Fruit fly (Drosophila melanogaster) whole organism, embryonic: ENCODE measurements around the gene Dfd.
A peak's percentile ranks its signal among the peaks of the same experiment; 100 is the strongest.

Experiments
- B-H1 ChIP-seq: fragments of 200-800 bp; sonication (Bioruptor generic); IDR thresholded peaks from 3 replicates; pipeline ENCODE4 v1.3.6; 2022; ENCODE audit warnings: missing biosample characterization, missing genetic modification characterization
- B-H2 ChIP-seq: fragments of 200-800 bp; sonication (Bioruptor generic); optimal IDR thresholded peaks from 2 replicates; lab custom pipeline; 2018; ENCODE audit warnings: missing biosample characterization, mild to moderate bottlenecking, missing genetic modification characterization
- BEAF-32 ChIP-seq: fragments of 200-800 bp; sonication (Bioruptor generic); optimal IDR thresholded peaks from 3 replicates; lab custom pipeline; 2017; ENCODE audit warnings: missing biosample characterization, missing genetic modification characterization, mild to moderate bottlenecking, moderate library complexity, missing genetic modification reagents
- CG11247 ChIP-seq: fragments of 200-800 bp; sonication (Bioruptor generic); IDR thresholded peaks from 2 replicates; pipeline ENCODE4 v1.3.6; 2022; ENCODE audit warnings: missing biosample characterization, missing genetic modification characterization
- CG12299 ChIP-seq: fragments of 200-800 bp; sonication (Bioruptor generic); optimal IDR thresholded peaks from 2 replicates; lab custom pipeline; 2018; ENCODE audit warnings: missing biosample characterization, mild to moderate bottlenecking, missing genetic modification characterization
- CG13296 ChIP-seq: fragments of 200-800 bp; sonication (Bioruptor generic); optimal IDR thresholded peaks from 3 replicates; lab custom pipeline; 2018; ENCODE audit warnings: missing biosample characterization, mild to moderate bottlenecking, missing genetic modification characterization
- CG14050 ChIP-seq: fragments of 200-800 bp; sonication (Bioruptor generic); IDR thresholded peaks from 3 replicates; pipeline ENCODE4 v1.3.6; 2022; ENCODE audit warnings: missing biosample characterization, missing genetic modification characterization
- CG15601 ChIP-seq: fragments of 200-800 bp; sonication (Bioruptor generic); optimal IDR thresholded peaks from 3 replicates; lab custom pipeline; 2019; ENCODE audit warnings: missing biosample characterization, mild to moderate bottlenecking, missing genetic modification characterization, moderate library complexity
- CG17359 ChIP-seq: fragments of 200-800 bp; sonication (Bioruptor generic); optimal IDR thresholded peaks from 3 replicates; lab custom pipeline; 2018; ENCODE audit warnings: missing biosample characterization, mild to moderate bottlenecking, missing genetic modification characterization, moderate library complexity
- CG2712 ChIP-seq: fragments of 200-800 bp; optimal IDR thresholded peaks from 3 replicates; lab custom pipeline; 2019; ENCODE audit warnings: missing biosample characterization, mild to moderate bottlenecking, missing genetic modification characterization, moderate library complexity
- CG4282 ChIP-seq: fragments of 200-800 bp; sonication (Bioruptor generic); optimal IDR thresholded peaks from 2 replicates; lab custom pipeline; 2016; ENCODE audit warnings: missing biosample characterization, missing genetic modification characterization
- CG6689 ChIP-seq: fragments of 200-800 bp; sonication (Bioruptor generic); IDR thresholded peaks from 2 replicates; pipeline ENCODE4 v1.3.6; 2022; ENCODE audit warnings: missing biosample characterization, missing genetic modification characterization
- CG6765 ChIP-seq: fragments of 200-800 bp; sonication (Bioruptor generic); optimal IDR thresholded peaks from 3 replicates; lab custom pipeline; 2017; ENCODE audit warnings: missing biosample characterization, mild to moderate bottlenecking, missing genetic modification characterization
- CG7556 ChIP-seq: fragments of 200-800 bp; sonication (Bioruptor generic); optimal IDR thresholded peaks from 2 replicates; lab custom pipeline; 2017; ENCODE audit warnings: missing biosample characterization, mild to moderate bottlenecking, missing genetic modification characterization
- CG7786 ChIP-seq: fragments of 200-800 bp; sonication (Bioruptor generic); optimal IDR thresholded peaks from 2 replicates; lab custom pipeline; 2016; ENCODE audit warnings: missing biosample characterization, missing genetic modification characterization
- CG8924 ChIP-seq: fragments of 200-800 bp; optimal IDR thresholded peaks from 3 replicates; lab custom pipeline; 2019; ENCODE audit warnings: missing biosample characterization, mild to moderate bottlenecking, missing genetic modification characterization, moderate library complexity
- CG9727 ChIP-seq: fragments of 200-800 bp; sonication (Bioruptor generic); optimal IDR thresholded peaks from 3 replicates; lab custom pipeline; 2017; ENCODE audit warnings: missing biosample characterization, mild to moderate bottlenecking, missing genetic modification characterization
- CkIIα-i1 ChIP-seq: fragments of 200-800 bp; sonication (Bioruptor generic); IDR thresholded peaks from 2 replicates; pipeline ENCODE4 v1.3.6; 2022; ENCODE audit warnings: missing biosample characterization, missing genetic modification characterization
- Dp ChIP-seq: fragments of 200-800 bp; sonication (Bioruptor generic); optimal IDR thresholded peaks from 2 replicates; lab custom pipeline; 2018; ENCODE audit warnings: missing biosample characterization, mild to moderate bottlenecking, missing genetic modification characterization, moderate library complexity
- E2f1 ChIP-seq: fragments of 200-800 bp; sonication (Bioruptor generic); IDR thresholded peaks from 2 replicates; pipeline ENCODE4 v1.3.6; 2022; ENCODE audit warnings: missing biosample characterization, missing genetic modification characterization
- Eip74EF ChIP-seq, 2 experiments: fragments of 200-800 bp in 1 of 2; fragments of >200 bp in 1 of 2; sonication (Bioruptor generic) in 1 of 2; optimal IDR thresholded peaks; 2 replicates each; lab custom pipeline; 2017 to 2019; ENCODE audit warnings: missing biosample characterization in 2 of 2, missing genetic modification characterization in 2 of 2, mild to moderate bottlenecking in 1 of 2, moderate library complexity in 1 of 2
- Fer2 ChIP-seq: fragments of 200-800 bp; sonication (Bioruptor generic); optimal IDR thresholded peaks from 2 replicates; lab custom pipeline; 2018; ENCODE audit warnings: missing biosample characterization, mild to moderate bottlenecking, missing genetic modification characterization, moderate library complexity
- H2.0 ChIP-seq: fragments of 200-800 bp; sonication (Bioruptor generic); IDR thresholded peaks from 2 replicates; pipeline ENCODE4 v1.3.6; 2022; ENCODE audit warnings: missing biosample characterization, missing genetic modification characterization
- HHEX ChIP-seq: fragments of 200-800 bp; sonication (Bioruptor generic); optimal IDR thresholded peaks from 3 replicates; lab custom pipeline; 2017; ENCODE audit warnings: missing biosample characterization, mild to moderate bottlenecking, missing genetic modification characterization, missing genetic modification reagents
- HLH54F ChIP-seq: fragments of 200-800 bp; sonication (Bioruptor generic); optimal IDR thresholded peaks from 3 replicates; lab custom pipeline; 2016; ENCODE audit warnings: missing biosample characterization, missing genetic modification characterization
- Lim3 ChIP-seq: fragments of 200-800 bp; sonication (Bioruptor generic); IDR thresholded peaks from 2 replicates; pipeline ENCODE4 v1.3.6; 2022; ENCODE audit warnings: missing biosample characterization, missing genetic modification characterization
- Mes4 ChIP-seq: fragments of 200-800 bp; sonication (Bioruptor generic); optimal IDR thresholded peaks from 2 replicates; lab custom pipeline; 2016; ENCODE audit warnings: missing biosample characterization, missing genetic modification characterization
- Opbp ChIP-seq: fragments of 200-800 bp; sonication (Bioruptor generic); IDR thresholded peaks from 3 replicates; pipeline ENCODE4 v1.3.6; 2022; ENCODE audit warnings: missing biosample characterization, missing genetic modification characterization; ENCODE audit not compliant: partially characterized antibody
- Sox100B ChIP-seq: fragments of 200-800 bp; sonication (Bioruptor generic); optimal IDR thresholded peaks from 3 replicates; lab custom pipeline; 2018; ENCODE audit warnings: missing biosample characterization, mild to moderate bottlenecking, missing genetic modification characterization
- Ssrp ChIP-seq: fragments of 200-800 bp; sonication (Bioruptor generic); optimal IDR thresholded peaks from 2 replicates; lab custom pipeline; 2018; ENCODE audit warnings: missing biosample characterization, mild to moderate bottlenecking, missing genetic modification characterization, moderate library complexity
- Tbp ChIP-seq: fragments of >200 bp; optimal IDR thresholded peaks from 2 replicates; lab custom pipeline; 2018; ENCODE audit warnings: missing biosample characterization, missing genetic modification characterization
- aop ChIP-seq: fragments of 200-800 bp; sonication (Bioruptor generic); IDR thresholded peaks from 2 replicates; pipeline ENCODE4 v1.3.6; 2022; ENCODE audit warnings: missing biosample characterization, missing genetic modification characterization
- crol ChIP-seq: fragments of 200-800 bp; sonication (Bioruptor generic); IDR thresholded peaks from 2 replicates; pipeline ENCODE4 v1.3.6; 2022; ENCODE audit warnings: missing biosample characterization, missing genetic modification characterization
- crp ChIP-seq, 2 experiments: fragments of 200-800 bp; sonication (Bioruptor generic); optimal IDR thresholded peaks; 2 replicates in 1 of 2; 3 replicates in 1 of 2; lab custom pipeline; 2017; ENCODE audit warnings: missing biosample characterization in 2 of 2, missing genetic modification characterization in 2 of 2, mild to moderate bottlenecking in 1 of 2, moderate library complexity in 1 of 2
- dysf ChIP-seq: fragments of 200-800 bp; sonication (Bioruptor generic); IDR thresholded peaks from 3 replicates; pipeline ENCODE4 v1.3.6; 2022; ENCODE audit warnings: missing biosample characterization, missing genetic modification characterization
- esg ChIP-seq: fragments of 200-800 bp; sonication (Bioruptor generic); conservative IDR thresholded peaks from 2 replicates; pipeline ENCODE4 v1.3.6; 2022; ENCODE audit warnings: missing biosample characterization, missing genetic modification characterization
- ewg ChIP-seq: fragments of 200-800 bp; sonication (Bioruptor generic); optimal IDR thresholded peaks from 3 replicates; lab custom pipeline; 2017; ENCODE audit warnings: mild to moderate bottlenecking, missing biosample characterization, missing genetic modification reagents, missing genetic modification characterization
- gsb ChIP-seq: fragments of 200-800 bp; sonication (Bioruptor generic); IDR thresholded peaks from 2 replicates; pipeline ENCODE4 v1.3.6; 2022; ENCODE audit warnings: missing biosample characterization, missing genetic modification characterization
- jumu ChIP-seq: fragments of 200-800 bp; sonication (Bioruptor generic); optimal IDR thresholded peaks from 3 replicates; lab custom pipeline; 2016; ENCODE audit warnings: missing biosample characterization, missing genetic modification characterization
- kah ChIP-seq: fragments of 200-800 bp; sonication (Bioruptor generic); optimal IDR thresholded peaks from 2 replicates; lab custom pipeline; 2018; ENCODE audit warnings: missing biosample characterization, mild to moderate bottlenecking, missing genetic modification characterization
- ken ChIP-seq: fragments of 200-800 bp; sonication (Bioruptor generic); IDR thresholded peaks from 3 replicates; pipeline ENCODE4 v1.3.6; 2022; ENCODE audit warnings: missing biosample characterization, missing genetic modification characterization
- klu ChIP-seq: fragments of 200-800 bp; sonication (Bioruptor generic); IDR thresholded peaks from 2 replicates; pipeline ENCODE4 v1.3.6; 2022; ENCODE audit warnings: missing biosample characterization, missing genetic modification characterization
- run ChIP-seq: fragments of 200-800 bp; sonication (Bioruptor generic); optimal IDR thresholded peaks from 3 replicates; lab custom pipeline; 2018; ENCODE audit warnings: missing biosample characterization, mild to moderate bottlenecking, missing genetic modification characterization
- slou ChIP-seq: fragments of 200-800 bp; sonication (Bioruptor generic); optimal IDR thresholded peaks from 3 replicates; lab custom pipeline; 2016; ENCODE audit warnings: missing biosample characterization, missing genetic modification characterization
- unpg ChIP-seq: fragments of 200-800 bp; sonication (Bioruptor generic); optimal IDR thresholded peaks from 3 replicates; lab custom pipeline; 2018; ENCODE audit warnings: missing biosample characterization, mild to moderate bottlenecking, missing genetic modification characterization, moderate library complexity
- zen2 ChIP-seq: fragments of 200-800 bp; sonication (Bioruptor generic); IDR thresholded peaks from 3 replicates; pipeline ENCODE4 v1.3.6; 2022; ENCODE audit warnings: missing biosample characterization, missing genetic modification characterization; ENCODE audit not compliant: partially characterized antibody
- zfh1 ChIP-seq: fragments of 200-800 bp; sonication (Bioruptor generic); IDR thresholded peaks from 3 replicates; pipeline ENCODE4 v1.3.6; 2022; ENCODE audit warnings: missing biosample characterization, missing genetic modification characterization

Dfd gene

DNA sequence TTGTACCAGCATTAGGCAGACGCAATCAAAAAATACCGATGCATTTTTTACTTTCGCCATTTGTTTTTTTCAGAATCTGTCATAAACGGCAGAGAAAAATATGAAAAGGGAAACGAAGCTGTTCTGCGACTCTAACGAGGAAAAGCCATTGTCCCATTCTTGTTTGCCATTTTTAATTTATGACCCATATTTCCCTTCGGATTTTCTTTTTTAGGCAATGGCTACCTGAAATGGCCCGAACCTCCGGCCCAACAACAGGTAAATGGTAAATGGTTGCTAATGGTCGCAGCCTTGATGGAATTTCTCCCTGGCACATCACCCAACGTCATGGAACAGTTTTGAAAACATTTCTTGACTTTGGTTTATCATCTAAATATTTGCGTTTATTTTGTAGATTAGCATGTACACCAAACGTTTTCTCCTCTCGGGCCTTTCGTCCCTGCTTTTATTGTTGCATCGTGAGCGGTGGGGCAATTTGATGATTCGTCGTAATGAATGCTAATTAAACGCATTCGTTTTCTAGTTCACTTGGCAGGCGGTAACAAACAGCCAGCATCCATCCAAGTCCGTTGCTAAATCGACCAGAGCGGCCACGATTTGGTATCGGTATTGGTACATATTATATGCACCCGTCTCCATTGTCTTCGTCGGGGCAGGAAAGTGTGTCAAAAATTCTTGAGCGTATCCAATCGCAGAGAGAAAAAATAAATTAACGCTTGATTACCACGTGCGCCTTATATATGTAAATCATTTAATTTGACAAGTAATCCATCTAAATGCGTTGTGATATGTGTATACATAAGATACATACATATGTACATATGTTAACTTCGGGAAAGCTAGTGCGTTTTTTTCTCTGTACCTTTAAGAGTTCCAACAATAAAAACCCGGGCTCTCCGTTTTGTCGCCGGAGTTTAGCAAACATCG, 26.6 kb downstream of the Dfd start (continued):
- TF ChIP-seq aop (GFP tag; lab: Robert Waterston, UW) (no peak), gsb (GFP tag; lab: Robert Waterston, UW) (peak; percentile 24; the same call in 1 of the 2 replicates), jumu (GFP tag; lab: Kevin White, UChicago) (peak; percentile 10), CG6765 (GFP tag; lab: Kevin White, UChicago) (no peak), Tbp (GFP tag; lab: Kevin White, UChicago) (no peak), BEAF-32 (GFP tag; lab: Kevin White, UChicago) (no peak), CG8924 (tag; lab: Kevin White, UChicago) (peak; percentile 63), CkIIα-i1 (GFP tag; lab: Robert Waterston, UW) (no peak), unpg (GFP tag; lab: Kevin White, UChicago) (peak; percentile 47), crp (GFP tag; optimal IDR thresholded peaks at IDR 0.05; lab: Kevin White, UChicago) (peak in 1 of 2 experiments; percentile 0), H2.0 (GFP tag; lab: Robert Waterston, UW) (peak; percentile 57), esg (GFP tag; lab: Robert Waterston, UW) (peak; percentile 45; the same call in 1 of the 2 replicates), Sox100B (GFP tag; lab: Kevin White, UChicago) (peak; percentile 35), Mes4 (GFP tag; lab: Kevin White, UChicago) (peak; percentile 52), CG14050 (peak; percentile 26; the same call in 2 of the 3 replicates), slou (GFP tag; lab: Kevin White, UChicago) (no peak), CG6689 (GFP tag; lab: Robert Waterston, UW) (peak; percentile 53; the same call in 1 of the 2 replicates), ken (peak; percentile 72; the same call in 2 of the 3 replicates), kah (GFP tag; lab: Kevin White, UChicago) (no peak), CG7786 (GFP tag; lab: Kevin White, UChicago) (peak; percentile 24), klu (GFP tag; lab: Robert Waterston, UW) (no peak), E2f1 (GFP tag; lab: Robert Waterston, UW) (peak; percentile 53; the same call in 1 of the 2 replicates), Eip74EF (GFP tag; optimal IDR thresholded peaks at IDR 0.05; lab: Kevin White, UChicago) (peak in 1 of 2 experiments; percentile 21), zen2 (no peak), CG11247 (no peak), ewg (GFP tag; lab: Kevin White, UChicago) (peak; percentile 28), B-H2 (GFP tag; lab: Kevin White, UChicago) (no peak), CG15601 (tag; lab: Kevin White, UChicago) (no peak), CG13296 (GFP tag; lab: Kevin White, UChicago) (no peak), crol (GFP tag; lab: Robert Waterston, UW) (no peak), CG17359 (tag; lab: Kevin White, UChicago) (peak; percentile 68), Dp (GFP tag; lab: Kevin White, UChicago) (no peak)

DNA sequence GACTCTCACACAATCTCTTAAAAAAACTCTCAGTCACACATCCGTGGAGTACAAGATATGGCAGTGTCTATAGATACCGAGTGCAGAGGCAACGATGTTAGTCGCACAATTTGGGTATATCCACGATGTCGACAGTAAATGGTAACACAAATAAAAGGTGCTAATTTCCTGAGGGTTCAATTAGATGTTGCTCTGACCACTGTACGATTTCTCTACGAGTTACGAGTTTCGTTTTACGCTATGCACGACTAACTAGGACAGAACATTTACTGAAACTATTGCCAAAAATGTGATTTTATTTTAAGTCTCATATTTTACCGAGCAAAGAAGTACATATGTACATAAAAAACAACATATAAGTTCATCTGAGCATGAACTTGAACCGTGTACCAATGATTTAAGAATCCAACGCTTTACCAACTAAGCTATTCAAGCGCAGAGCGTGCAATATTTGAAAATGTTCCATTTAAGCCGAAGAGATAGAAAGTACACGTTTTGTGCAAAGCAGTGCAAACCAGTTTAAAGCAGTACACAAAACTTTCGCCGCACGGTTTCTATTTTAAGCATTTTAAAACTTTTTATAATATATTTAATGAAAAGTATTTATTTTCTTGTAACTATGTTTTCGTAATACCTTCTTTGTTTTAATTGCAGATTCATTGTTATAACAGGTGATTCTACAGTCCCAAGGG, 27.4 kb downstream of the Dfd start:
- TF ChIP-seq CG7556 (no peak), ken (no peak), CG9727 (no peak), HHEX (GFP tag; lab: Kevin White, UChicago) (no peak), zfh1 (GFP tag; lab: Robert Waterston, UW) (no peak), B-H1 (GFP tag; lab: Robert Waterston, UW) (no peak), HLH54F (no peak), Fer2 (no peak), CG4282 (no peak), dysf (GFP tag; lab: Robert Waterston, UW) (no peak), Lim3 (GFP tag; lab: Robert Waterston, UW) (no peak), Opbp (GFP tag; lab: Robert Waterston, UW) (peak; percentile 48; the same call in 2 of the 3 replicates), CG12299 (tag; lab: Kevin White, UChicago) (no peak), Ssrp (tag; lab: Kevin White, UChicago) (no peak), run (no peak), CG2712 (tag; lab: Kevin White, UChicago) (peak; percentile 3), CG14050 (no peak)
